Fruit fly (Drosophila melanogaster) whole organism: Measurements from ENCODE around the gene Ugt303A1.

Experiments used
- CG8478 ChIP-seq: fragments of >200 bp; optimal IDR thresholded peaks from 2 replicates; lab custom pipeline; 2018; ENCODE audit warnings: inconsistent platforms
- Dll ChIP-seq: fragments of >200 bp; optimal IDR thresholded peaks from 2 replicates; lab custom pipeline; 2017
- EcR ChIP-seq, 2 experiments: fragments of >200 bp; optimal IDR thresholded peaks; 2 replicates each; lab custom pipeline; 2017; ENCODE audit warnings: missing biosample characterization in 2 of 2, missing genetic modification characterization in 2 of 2, missing genetic modification reagents in 2 of 2
- pan ChIP-seq: fragments of >200 bp; optimal IDR thresholded peaks from 2 replicates; lab custom pipeline; 2017
- psq ChIP-seq: fragments of >200 bp; optimal IDR thresholded peaks from 2 replicates; lab custom pipeline; 2017
- usp ChIP-seq: fragments of >200 bp; optimal IDR thresholded peaks from 2 replicates; lab custom pipeline; 2017; ENCODE audit warnings: missing biosample characterization, missing genetic modification characterization, mixed read lengths

Gene Ugt303A1

DNA sequence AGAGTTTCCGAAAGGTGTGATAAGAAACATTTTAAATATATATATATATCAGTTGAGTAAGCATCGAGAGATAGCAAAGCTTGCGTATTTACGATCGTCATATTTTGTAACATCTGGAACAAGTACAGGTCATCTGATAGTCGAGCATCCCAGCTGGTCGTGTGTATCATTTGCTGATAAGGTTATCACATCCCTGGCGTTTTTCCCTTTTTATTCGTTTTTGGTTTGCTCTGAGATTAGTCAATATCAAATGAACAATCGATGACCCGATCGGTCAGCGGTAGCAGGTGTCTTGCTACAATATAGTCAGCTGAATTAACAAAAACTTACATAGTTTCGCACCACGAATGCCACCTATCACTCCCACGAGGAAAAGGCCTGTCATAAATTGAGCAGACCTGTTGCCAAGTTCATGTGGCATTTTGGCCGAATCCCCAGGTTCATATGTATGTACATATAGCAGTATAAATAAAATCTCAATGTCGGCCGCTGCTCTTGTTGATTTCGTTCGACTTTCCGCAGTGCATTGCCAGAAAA lies 25.6 kb downstream of the Ugt303A1 start:
- peak; percentile 88 for TF ChIP-seq pan (lab: Kevin White, UChicago)
- TF ChIP-seq Dll (lab: Kevin White, UChicago): no peak

DNA sequence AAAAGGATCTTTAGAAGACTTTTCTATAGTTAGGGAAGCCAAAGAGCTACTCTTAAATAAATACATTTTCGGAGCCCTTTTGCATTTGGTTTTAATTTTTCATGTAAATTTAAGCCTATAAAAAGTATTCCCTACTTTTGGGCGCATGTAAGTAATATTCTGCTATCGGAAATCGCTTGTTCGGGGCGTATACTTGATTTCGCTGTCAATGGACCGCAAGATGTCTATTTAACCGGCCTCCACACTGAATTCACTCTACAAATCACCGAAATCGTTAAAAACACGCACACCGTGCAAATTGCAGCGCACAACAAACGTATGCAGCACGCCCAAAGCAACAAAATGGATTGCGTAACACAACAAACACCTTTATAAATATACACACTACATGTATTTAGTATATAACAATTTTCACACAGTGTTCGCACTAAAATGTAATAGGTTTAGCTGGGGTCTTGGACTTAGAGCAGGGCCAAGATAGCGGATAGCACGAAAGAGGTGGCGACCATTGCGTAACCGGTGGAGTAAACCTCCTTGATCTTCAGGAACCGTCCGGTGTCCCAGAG lies 33.5 kb downstream of the Ugt303A1 start:
- TF ChIP-seq psq (lab: Kevin White, UChicago) (no peak), Dll (lab: Kevin White, UChicago) (no peak), EcR (GFP tag; optimal IDR thresholded peaks at IDR 0.05; lab: Kevin White, UChicago) (no peak), CG8478 (lab: Kevin White, UChicago) (no peak), usp (GFP tag; lab: Kevin White, UChicago) (no peak), pan (lab: Kevin White, UChicago) (no peak)

DNA sequence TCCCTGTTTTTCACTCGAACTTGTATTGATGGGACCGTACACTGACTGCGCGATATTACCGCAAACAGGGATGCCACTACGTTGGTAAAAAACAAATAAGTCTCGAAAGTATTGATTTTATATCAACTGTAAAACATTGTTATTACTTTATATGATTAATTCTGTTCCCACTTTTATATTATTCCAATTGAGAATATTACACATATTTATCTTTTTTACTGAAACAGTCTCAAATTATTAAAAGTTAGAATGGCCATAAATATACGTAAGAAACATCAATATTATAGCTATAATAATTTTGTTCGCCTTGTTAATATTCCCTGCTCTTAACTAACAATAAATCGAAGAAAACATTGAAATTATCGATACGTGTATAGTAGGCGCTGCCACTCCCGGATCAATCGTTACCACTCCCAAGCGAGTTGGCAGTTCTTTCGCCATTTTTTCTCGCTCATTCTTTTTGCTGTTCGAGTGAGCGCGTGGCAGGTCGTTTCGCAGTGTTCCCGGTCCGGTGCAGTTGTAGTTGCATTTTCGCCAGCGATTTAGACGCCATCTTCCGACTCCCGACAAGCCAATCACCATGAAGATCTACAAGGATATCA lies 34.6 kb downstream of the Ugt303A1 start, which contains the start of the genes SdhC and Tctp:
Gene SdhC (minus strand): TSS at position 49 of the 602 bp plus-strand sequence.
Gene Tctp (plus strand): TSS at position 447 of the 602 bp plus-strand sequence.
- TF ChIP-seq CG8478 (lab: Kevin White, UChicago) (no peak), Dll (lab: Kevin White, UChicago) (no peak), pan (lab: Kevin White, UChicago) (no peak), psq (lab: Kevin White, UChicago) (no peak), usp (GFP tag; lab: Kevin White, UChicago) (no peak), EcR (GFP tag; optimal IDR thresholded peaks at IDR 0.05; lab: Kevin White, UChicago) (no peak)

DNA sequence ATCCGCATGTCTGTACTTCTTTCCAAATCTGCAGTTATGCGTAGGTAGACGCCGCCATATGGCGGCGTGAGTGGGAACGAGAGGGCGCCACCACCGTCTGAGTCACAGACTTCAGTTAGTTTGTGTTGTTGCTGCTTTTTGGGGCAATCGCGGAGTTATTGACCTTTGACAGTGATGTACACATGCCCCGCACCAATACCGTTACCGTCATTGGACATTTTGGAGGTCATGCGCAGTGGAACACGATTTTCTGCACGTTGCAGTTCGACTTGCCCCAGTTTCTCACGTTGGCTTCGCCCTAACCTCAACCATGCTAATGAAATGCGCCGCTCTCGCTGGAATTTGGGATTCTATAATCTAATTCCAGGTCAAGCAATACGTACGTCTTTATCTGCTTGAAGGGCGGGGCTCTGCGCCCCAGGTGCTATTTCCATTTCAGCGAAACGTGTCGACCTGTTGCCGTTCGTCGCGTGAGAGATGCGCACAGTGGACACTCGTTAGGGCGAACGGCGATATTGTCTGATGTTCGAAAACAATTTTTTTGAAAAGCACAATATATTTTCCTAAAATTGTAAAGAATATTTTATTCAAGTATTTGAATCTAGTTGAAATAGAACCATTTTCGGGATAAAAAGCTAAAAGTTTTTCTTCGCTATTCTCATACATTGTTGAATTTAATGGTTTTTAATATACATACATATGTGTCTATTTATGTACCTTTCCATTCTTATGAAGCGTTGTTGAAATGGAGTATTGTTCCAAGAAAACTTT lies 36.1 kb downstream of the Ugt303A1 start:
- TF ChIP-seq usp (GFP tag; lab: Kevin White, UChicago) (no peak), CG8478 (lab: Kevin White, UChicago) (no peak), psq (lab: Kevin White, UChicago) (no peak), Dll (lab: Kevin White, UChicago) (no peak), EcR (GFP tag; optimal IDR thresholded peaks at IDR 0.05; lab: Kevin White, UChicago) (no peak), pan (lab: Kevin White, UChicago) (no peak)

DNA sequence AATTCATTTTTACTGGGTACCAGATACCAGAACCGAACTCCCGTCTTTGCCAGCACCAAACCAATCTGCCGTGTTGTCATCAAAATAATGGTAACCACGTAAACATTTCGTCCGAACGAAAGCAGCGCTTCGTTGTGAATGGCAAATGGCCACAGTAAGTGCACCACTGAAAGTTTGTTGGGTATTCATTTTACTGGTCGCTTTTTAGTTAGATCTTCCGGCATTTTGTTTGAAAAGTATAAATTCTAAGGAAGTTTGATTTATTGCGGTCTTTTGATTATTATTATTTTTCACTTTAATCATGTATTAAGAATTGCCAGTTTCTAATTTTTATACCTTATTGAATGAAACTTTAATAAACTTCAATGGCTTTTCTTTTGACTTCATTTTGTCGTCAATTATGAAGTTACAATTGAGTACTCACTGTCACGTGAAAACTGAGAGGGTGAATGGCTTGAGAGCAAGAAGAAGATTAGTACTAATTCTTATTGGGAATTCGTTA lies 39.2 kb downstream of the Ugt303A1 start, which contains the start of gene ZnT86D:
Gene ZnT86D (minus strand): TSS at position 91 of the 502 bp plus-strand sequence.
- no peak for TF ChIP-seq CG8478 (lab: Kevin White, UChicago)

DNA sequence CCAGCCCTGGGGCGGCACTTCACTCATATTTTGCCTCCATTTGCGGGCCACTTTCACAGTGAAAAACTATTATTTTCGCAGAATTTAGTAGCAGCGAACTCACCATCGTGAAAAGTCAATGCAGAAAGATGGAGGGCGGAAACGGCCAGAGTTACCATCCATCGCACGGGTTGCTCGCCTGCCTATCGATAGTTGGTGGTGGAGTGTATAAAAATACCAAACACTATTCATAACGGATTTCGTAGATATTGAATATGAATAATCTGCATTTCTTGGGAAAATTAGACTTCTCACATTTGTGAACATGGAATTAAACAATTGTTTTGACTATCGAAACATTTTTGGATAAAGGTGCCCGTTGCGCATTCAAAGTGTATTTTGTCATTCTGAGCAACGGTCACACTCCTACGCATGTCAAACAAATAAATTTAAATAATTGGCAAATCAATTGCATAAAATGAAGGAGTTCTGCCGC lies 40.9 kb downstream of the Ugt303A1 start, which contains the start of the genes RpS25 and CG4820:
Gene RpS25 (minus strand): TSS at position 132 of the 475 bp plus-strand sequence.
Gene CG4820 (plus strand): TSS at position 380 of the 475 bp plus-strand sequence.
- TF ChIP-seq psq (lab: Kevin White, UChicago): no peak
- no peak for TF ChIP-seq usp (GFP tag; lab: Kevin White, UChicago)
- no peak for TF ChIP-seq CG8478 (lab: Kevin White, UChicago)
- no peak for TF ChIP-seq EcR (GFP tag; optimal IDR thresholded peaks at IDR 0.05; lab: Kevin White, UChicago)
- TF ChIP-seq pan (lab: Kevin White, UChicago): no peak
- TF ChIP-seq Dll (lab: Kevin White, UChicago): no peak

DNA sequence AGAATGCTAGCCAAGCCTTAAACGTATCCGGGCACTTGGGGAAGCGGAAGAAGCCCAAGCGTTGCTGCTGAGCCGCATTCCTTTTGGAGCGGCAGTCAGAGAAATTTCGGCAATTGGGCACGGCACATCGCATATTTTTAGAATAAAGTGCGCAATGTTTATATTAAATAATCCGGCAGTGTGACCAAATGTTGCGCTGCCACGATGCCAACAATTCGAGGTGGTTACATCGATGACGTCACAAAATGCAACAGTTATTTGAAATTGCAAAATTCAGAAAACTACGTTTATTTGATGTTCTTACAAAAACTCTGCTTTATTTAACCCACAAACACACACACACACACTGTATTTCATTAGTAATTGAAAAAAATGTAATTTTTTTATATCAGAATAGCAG lies 44.6 kb downstream of the Ugt303A1 start, which contains the start of gene CG6689:
Gene CG6689 (minus strand): TSS at position 182 of the 400 bp plus-strand sequence.
- TF ChIP-seq CG8478 (lab: Kevin White, UChicago) (no peak), usp (GFP tag; lab: Kevin White, UChicago) (no peak), EcR (GFP tag; optimal IDR thresholded peaks at IDR 0.05; lab: Kevin White, UChicago) (no peak), psq (lab: Kevin White, UChicago) (no peak)

DNA sequence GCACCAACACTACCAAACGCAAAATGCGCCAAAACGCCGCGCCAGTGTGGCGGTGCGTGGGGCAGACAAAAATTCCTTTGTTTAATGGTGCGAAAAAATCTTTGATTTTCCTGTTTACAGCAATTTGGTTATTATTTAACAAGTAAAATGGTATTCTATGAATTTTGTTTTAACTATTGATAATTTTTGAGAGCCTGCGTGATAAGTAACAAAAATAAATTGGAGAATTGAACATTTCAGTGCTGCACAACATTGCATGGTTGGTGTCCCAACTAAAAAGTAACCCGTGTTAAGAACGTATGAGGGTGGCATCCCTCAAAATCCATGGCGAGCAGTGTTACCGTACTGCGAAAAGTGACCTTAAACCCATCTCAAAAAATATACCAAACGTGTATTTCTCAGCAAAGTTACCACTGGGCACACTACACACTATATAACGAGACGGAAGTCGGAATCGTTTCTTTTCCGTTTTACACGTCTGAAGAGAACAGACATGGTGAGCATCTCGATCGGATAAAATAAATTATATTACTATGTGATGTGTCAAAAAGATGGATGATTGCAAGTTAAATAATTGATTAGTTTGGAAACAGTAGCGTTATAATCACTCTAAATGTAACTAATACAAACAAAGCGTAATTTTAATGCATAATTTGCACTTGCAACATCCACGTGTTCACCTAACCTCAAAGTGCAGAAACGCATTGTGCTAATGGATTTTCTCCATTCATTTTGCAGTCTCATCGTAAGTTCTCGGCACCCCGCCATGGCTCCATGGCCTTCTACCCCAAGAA lies 46.3 kb downstream of the Ugt303A1 start, which contains the start of the genes CG6693 and RpL3:
Gene CG6693 (minus strand): TSS at position 203 of the 794 bp plus-strand sequence.
Gene RpL3 (plus strand): TSS at position 458 of the 794 bp plus-strand sequence.
- TF ChIP-seq CG8478 (lab: Kevin White, UChicago) (no peak), pan (lab: Kevin White, UChicago) (no peak), usp (GFP tag; lab: Kevin White, UChicago) (no peak), psq (lab: Kevin White, UChicago) (no peak), EcR (GFP tag; optimal IDR thresholded peaks at IDR 0.05; lab: Kevin White, UChicago) (no peak), Dll (lab: Kevin White, UChicago) (no peak)

DNA sequence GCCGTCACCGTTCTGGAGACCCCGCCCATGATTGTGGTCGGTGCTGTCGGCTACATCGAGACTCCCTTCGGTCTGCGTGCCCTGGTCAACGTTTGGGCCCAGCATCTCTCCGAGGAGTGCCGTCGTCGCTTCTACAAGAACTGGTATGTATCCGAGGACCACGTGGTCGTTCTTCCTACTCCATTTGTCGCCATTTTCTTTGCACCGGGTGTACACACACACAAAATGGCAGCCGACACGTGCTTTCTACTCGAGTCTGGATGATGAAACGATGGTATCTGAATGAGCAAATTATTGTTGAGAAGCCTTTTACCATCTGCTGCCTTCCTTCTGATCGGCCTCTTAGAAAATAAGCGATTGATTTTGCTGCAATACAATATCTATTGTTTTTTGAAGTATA lies 47.3 kb downstream of the Ugt303A1 start:
- TF ChIP-seq Dll (lab: Kevin White, UChicago) (no peak), psq (lab: Kevin White, UChicago) (no peak), CG8478 (lab: Kevin White, UChicago) (no peak)

DNA sequence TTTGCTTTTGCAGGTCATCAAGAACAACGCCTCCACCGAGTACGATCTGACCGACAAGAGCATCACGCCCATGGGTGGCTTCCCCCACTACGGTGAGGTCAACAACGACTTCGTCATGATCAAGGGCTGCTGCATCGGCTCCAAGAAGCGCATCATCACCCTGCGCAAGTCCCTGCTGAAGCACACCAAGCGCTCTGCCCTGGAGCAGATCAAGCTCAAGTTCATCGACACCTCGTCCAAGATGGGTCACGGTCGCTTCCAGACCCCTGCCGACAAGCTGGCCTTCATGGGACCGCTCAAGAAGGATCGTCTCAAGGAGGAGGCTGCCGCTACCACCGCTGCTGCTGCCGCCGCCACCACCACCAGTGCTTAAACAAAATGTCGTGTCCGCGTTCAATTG lies 49.1 kb downstream of the Ugt303A1 start:
- TF ChIP-seq usp (GFP tag; lab: Kevin White, UChicago) (no peak), pan (lab: Kevin White, UChicago) (no peak), psq (lab: Kevin White, UChicago) (no peak), Dll (lab: Kevin White, UChicago) (no peak), CG8478 (lab: Kevin White, UChicago) (no peak), EcR (GFP tag; optimal IDR thresholded peaks at IDR 0.05; lab: Kevin White, UChicago) (no peak)
